Worm (Caenorhabditis elegans) whole organism, L1 larva: ENCODE data around the gene F12D9.2.

Experiments
- C04F5.9 ChIP-seq: sonication (generic microtip); optimal IDR thresholded peaks from 2 replicates; lab custom pipeline; 2016; ENCODE audit warnings: missing genetic modification characterization, missing compliant biosample characterization
- ceh-8 ChIP-seq: fragments of 200-800 bp; sonication (Bioruptor generic); optimal IDR thresholded peaks from 2 replicates; lab custom pipeline; 2018; ENCODE audit warnings: mild to moderate bottlenecking, missing genetic modification characterization, moderate library complexity, missing compliant biosample characterization
- egl-27 ChIP-seq, 2 experiments: fragments of 150-350 bp in 1 of 2; sonication (generic microtip); optimal IDR thresholded peaks; 3 replicates each; lab custom pipeline; 2017 to 2018; ENCODE audit warnings: missing biosample characterization in 2 of 2, missing genetic modification characterization in 2 of 2, missing genetic modification reagents in 2 of 2
- elt-2 ChIP-seq: sonication (generic microtip); optimal IDR thresholded peaks from 2 replicates; lab custom pipeline; 2016; ENCODE audit warnings: missing genetic modification characterization, mild to moderate bottlenecking, inconsistent platforms, missing compliant biosample characterization, missing genetic modification reagents
- fkh-4 ChIP-seq: sonication (generic microtip); optimal IDR thresholded peaks from 2 replicates; lab custom pipeline; 2016; ENCODE audit warnings: missing compliant biosample characterization, missing genetic modification characterization, borderline replicate concordance
- fos-1 ChIP-seq: fragments of 150-350 bp; optimal IDR thresholded peaks from 2 replicates; lab custom pipeline; 2014; ENCODE audit warnings: missing biosample characterization, missing genetic modification characterization
- lin-13 ChIP-seq: fragments of 150-350 bp; optimal IDR thresholded peaks from 2 replicates; lab custom pipeline; 2014; ENCODE audit warnings: missing biosample characterization, missing genetic modification reagents, missing genetic modification characterization
- lsy-2 ChIP-seq, 2 experiments: fragments of 150-350 bp; optimal IDR thresholded peaks; 2 replicates each; lab custom pipeline; 2014; ENCODE audit warnings: missing biosample characterization in 2 of 2, missing genetic modification characterization in 2 of 2
- mdl-1 ChIP-seq, 2 experiments: fragments of 150-350 bp; optimal IDR thresholded peaks; 2 replicates each; lab custom pipeline; 2014 to 2017; ENCODE audit warnings: missing biosample characterization in 2 of 2, missing genetic modification characterization in 2 of 2, inconsistent platforms in 1 of 2
- mep-1 ChIP-seq: fragments of 150-350 bp; optimal IDR thresholded peaks from 2 replicates; lab custom pipeline; 2014; ENCODE audit warnings: missing biosample characterization, missing genetic modification characterization
- snpc-4 ChIP-seq: fragments of 150-350 bp; optimal IDR thresholded peaks from 2 replicates; lab custom pipeline; 2014; ENCODE audit warnings: missing biosample characterization, missing genetic modification characterization
- unc-86 ChIP-seq: sonication (generic microtip); optimal IDR thresholded peaks from 2 replicates; lab custom pipeline; 2016; ENCODE audit warnings: missing genetic modification characterization, missing compliant biosample characterization
- xbp-1 ChIP-seq: sonication (generic microtip); optimal IDR thresholded peaks from 2 replicates; lab custom pipeline; 2016; ENCODE audit warnings: missing genetic modification characterization, missing compliant biosample characterization
- ztf-11 ChIP-seq, 2 experiments: sonication (generic microtip); optimal IDR thresholded peaks; 2 replicates each; lab custom pipeline; 2016 to 2017; ENCODE audit warnings: missing genetic modification characterization in 2 of 2, missing biosample characterization in 1 of 2, missing compliant biosample characterization in 1 of 2

- TF ChIP-seq lsy-2 (tag; optimal IDR thresholded peaks at IDR 0.05; lab: Kevin White, UChicago), result no peak
- no peak for TF ChIP-seq unc-86
- no peak for TF ChIP-seq fos-1 (tag; lab: Kevin White, UChicago)
- TF ChIP-seq ceh-8 (GFP tag; lab: Kevin White, UChicago), result no peak
- no peak for TF ChIP-seq fkh-4 (tag; lab: Kevin White, UChicago)
- no peak for TF ChIP-seq snpc-4 (tag; lab: Kevin White, UChicago)
- no peak for TF ChIP-seq elt-2 (tag; lab: Kevin White, UChicago)
- TF ChIP-seq xbp-1 (tag; lab: Kevin White, UChicago), result no peak
- TF ChIP-seq egl-27 (tag; optimal IDR thresholded peaks at IDR 0.05; lab: Kevin White, UChicago), result no peak
- TF ChIP-seq ztf-11 (tag; optimal IDR thresholded peaks at IDR 0.05; lab: Kevin White, UChicago), result no peak
- no peak for TF ChIP-seq mdl-1 (tag; optimal IDR thresholded peaks at IDR 0.05; lab: Kevin White, UChicago)
- TF ChIP-seq mep-1 (tag; lab: Kevin White, UChicago), result no peak
- TF ChIP-seq C04F5.9, result no peak
- no peak for TF ChIP-seq lin-13
These were observed 1.7 kb upstream of the F12D9.2 start for ce11 chrX:8648582-8648981.
